Worm (Caenorhabditis elegans): Measurements from ENCODE around the gene F58E6.6.

DNA sequence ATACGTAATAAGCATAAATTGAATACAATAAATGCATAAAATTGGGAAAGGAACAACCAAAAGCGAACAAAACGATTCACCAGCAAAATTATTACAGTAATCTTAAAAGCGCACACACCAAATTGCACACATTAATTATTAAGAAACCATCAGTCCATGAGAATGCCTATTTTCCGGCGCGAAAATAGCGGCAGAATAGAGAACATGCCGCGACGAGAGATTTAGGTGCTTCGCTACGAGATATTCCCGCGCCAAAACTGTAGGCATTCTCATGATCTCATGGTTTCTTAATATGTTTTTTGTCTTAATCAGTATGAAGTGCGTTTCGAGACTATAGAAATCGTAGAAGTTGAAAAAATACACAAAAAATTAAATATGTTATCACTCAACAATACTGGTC lies 31.4 kb upstream of the F58E6.6 start:
- TF ChIP-seq dao-5 (tag; optimal IDR thresholded peaks at IDR 0.05) (no peak), him-1 (tag; optimal IDR thresholded peaks at IDR 0.05) (no peak), W03F9.2 (tag; optimal IDR thresholded peaks at IDR 0.05) (no peak)

Data from whole organism, L4/young adult.